Worm (Caenorhabditis elegans): ENCODE data around the gene apa-2.

ce11 chrX:9372221-9372620 lies 33.7 kb downstream of the apa-2 start:
- TF ChIP-seq nhr-237 (tag; optimal IDR thresholded peaks at IDR 0.05) (no peak), nhr-76 (tag; optimal IDR thresholded peaks at IDR 0.05) (no peak), nhr-28 (tag; optimal IDR thresholded peaks at IDR 0.05) (no peak), elt-3 (tag; optimal IDR thresholded peaks at IDR 0.05) (no peak), ztf-11 (tag; optimal IDR thresholded peaks at IDR 0.05) (no peak), M03D4.4 (tag; optimal IDR thresholded peaks at IDR 0.05) (no peak)
